Fruit fly (Drosophila melanogaster): ENCODE data around the gene CG13038.

The CG13038 gene

DNA sequence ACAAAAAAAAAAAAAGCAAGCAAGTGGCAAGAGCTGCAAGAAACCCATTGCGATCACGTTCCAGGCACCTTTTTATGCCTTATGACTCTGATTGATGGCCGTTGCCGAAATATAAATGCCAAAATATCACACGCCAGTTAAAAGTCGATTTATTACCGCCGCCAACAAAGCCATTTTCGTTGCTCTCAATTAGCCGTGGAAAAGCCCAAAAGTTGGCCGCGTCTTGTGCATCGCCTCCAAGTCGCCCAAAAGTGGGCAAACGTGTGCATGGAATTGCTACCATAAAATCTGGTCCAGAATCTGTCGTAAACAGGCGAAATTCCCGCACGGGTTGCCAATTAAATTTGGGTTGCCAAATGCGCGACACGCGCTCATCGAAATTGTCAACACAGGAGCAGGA lies 36.0 kb downstream of the CG13038 start:
- no peak for TF ChIP-seq kay (GFP tag; ENCODE audit: borderline replicate concordance)
- TF ChIP-seq bab1 (GFP tag; optimal IDR thresholded peaks at IDR 0.05): no peak
- no peak for TF ChIP-seq Clk (GFP tag; optimal IDR thresholded peaks at IDR 0.05)
- no peak for TF ChIP-seq cnc (optimal IDR thresholded peaks at IDR 0.05)
- no peak for TF ChIP-seq CG5204 (GFP tag; optimal IDR thresholded peaks at IDR 0.05)
- no peak for TF ChIP-seq CG1620 (GFP tag; optimal IDR thresholded peaks at IDR 0.05)
- no peak for TF ChIP-seq Crg-1 (GFP tag; optimal IDR thresholded peaks at IDR 0.05)
- TF ChIP-seq CG7045 (GFP tag; optimal IDR thresholded peaks at IDR 0.05): no peak
- TF ChIP-seq Hr96 (GFP tag; optimal IDR thresholded peaks at IDR 0.05): no peak
- no peak for TF ChIP-seq toe (GFP tag; optimal IDR thresholded peaks at IDR 0.05)
- no peak for TF ChIP-seq cic (GFP tag; optimal IDR thresholded peaks at IDR 0.05)
- TF ChIP-seq pad (GFP tag; optimal IDR thresholded peaks at IDR 0.05): no peak

- no peak for TF ChIP-seq CG5204 (GFP tag; optimal IDR thresholded peaks at IDR 0.05)
- no peak for TF ChIP-seq CG12768 (GFP tag; optimal IDR thresholded peaks at IDR 0.05)
- no peak for TF ChIP-seq ovo (GFP tag; optimal IDR thresholded peaks at IDR 0.05)
- TF ChIP-seq toe (GFP tag; optimal IDR thresholded peaks at IDR 0.05): no peak
- no peak for TF ChIP-seq bab1 (GFP tag; optimal IDR thresholded peaks at IDR 0.05)
- TF ChIP-seq tj (GFP tag; optimal IDR thresholded peaks at IDR 0.05): no peak
- no peak for TF ChIP-seq CG33017 (tag; optimal IDR thresholded peaks at IDR 0.05)
- no peak for TF ChIP-seq CG14711 (tag; optimal IDR thresholded peaks at IDR 0.05)
These were observed 36.8 kb downstream of the CG13038 start, which contains the start of gene CG13045 for dm6 chr3L:16290850-16291249. TSS of gene CG13045 (minus strand) at chr3L:16290950.

dm6 chr3L:16289067-16289466 lies 38.6 kb downstream of the CG13038 start:
- no peak for TF ChIP-seq CG14711 (tag; optimal IDR thresholded peaks at IDR 0.05)
- TF ChIP-seq Hr96 (GFP tag; optimal IDR thresholded peaks at IDR 0.05): no peak
- no peak for TF ChIP-seq Crg-1 (GFP tag; optimal IDR thresholded peaks at IDR 0.05)
- no peak for TF ChIP-seq CG7101 (tag; optimal IDR thresholded peaks at IDR 0.05)
- no peak for TF ChIP-seq Mnt (GFP tag; optimal IDR thresholded peaks at IDR 0.05)
- TF ChIP-seq ovo (GFP tag; optimal IDR thresholded peaks at IDR 0.05): no peak
- TF ChIP-seq CG7045 (GFP tag; optimal IDR thresholded peaks at IDR 0.05): no peak
- TF ChIP-seq kay (GFP tag; ENCODE audit: borderline replicate concordance): no peak
- no peak for TF ChIP-seq CG33017 (tag; optimal IDR thresholded peaks at IDR 0.05)
- no peak for TF ChIP-seq CG11617 (GFP tag; optimal IDR thresholded peaks at IDR 0.05)
- no peak for TF ChIP-seq Clk (GFP tag; optimal IDR thresholded peaks at IDR 0.05)
- TF ChIP-seq cic (GFP tag; optimal IDR thresholded peaks at IDR 0.05): no peak
- TF ChIP-seq bab1 (GFP tag; optimal IDR thresholded peaks at IDR 0.05): no peak
- no peak for TF ChIP-seq pad (GFP tag; optimal IDR thresholded peaks at IDR 0.05)
- no peak for TF ChIP-seq cnc (optimal IDR thresholded peaks at IDR 0.05)
- no peak for TF ChIP-seq CG12768 (GFP tag; optimal IDR thresholded peaks at IDR 0.05)
- no peak for TF ChIP-seq CG5204 (GFP tag; optimal IDR thresholded peaks at IDR 0.05)
- TF ChIP-seq tj (GFP tag; optimal IDR thresholded peaks at IDR 0.05): no peak
- no peak for TF ChIP-seq toe (GFP tag; optimal IDR thresholded peaks at IDR 0.05)

dm6 chr3L:16288322-16288721 lies 39.4 kb downstream of the CG13038 start, which contains the start of gene CG13046:
TSS of gene CG13046 (minus strand) at chr3L:16288422.
- TF ChIP-seq ovo (GFP tag; optimal IDR thresholded peaks at IDR 0.05) (no peak), toe (GFP tag; optimal IDR thresholded peaks at IDR 0.05) (no peak), CG11617 (GFP tag; optimal IDR thresholded peaks at IDR 0.05) (no peak), cic (GFP tag; optimal IDR thresholded peaks at IDR 0.05) (no peak), pad (GFP tag; optimal IDR thresholded peaks at IDR 0.05) (no peak), CG33017 (tag; optimal IDR thresholded peaks at IDR 0.05) (no peak), CG12768 (GFP tag; optimal IDR thresholded peaks at IDR 0.05) (no peak), Crg-1 (GFP tag; optimal IDR thresholded peaks at IDR 0.05) (no peak), CG14711 (tag; optimal IDR thresholded peaks at IDR 0.05) (no peak), bab1 (GFP tag; optimal IDR thresholded peaks at IDR 0.05) (no peak), Mnt (GFP tag; optimal IDR thresholded peaks at IDR 0.05) (no peak), kay (GFP tag; ENCODE audit: borderline replicate concordance) (no peak), CG1620 (GFP tag; optimal IDR thresholded peaks at IDR 0.05) (no peak), CG7101 (tag; optimal IDR thresholded peaks at IDR 0.05) (no peak), Hr96 (GFP tag; optimal IDR thresholded peaks at IDR 0.05) (no peak), tj (GFP tag; optimal IDR thresholded peaks at IDR 0.05) (no peak), CG5204 (GFP tag; optimal IDR thresholded peaks at IDR 0.05) (no peak)

DNA sequence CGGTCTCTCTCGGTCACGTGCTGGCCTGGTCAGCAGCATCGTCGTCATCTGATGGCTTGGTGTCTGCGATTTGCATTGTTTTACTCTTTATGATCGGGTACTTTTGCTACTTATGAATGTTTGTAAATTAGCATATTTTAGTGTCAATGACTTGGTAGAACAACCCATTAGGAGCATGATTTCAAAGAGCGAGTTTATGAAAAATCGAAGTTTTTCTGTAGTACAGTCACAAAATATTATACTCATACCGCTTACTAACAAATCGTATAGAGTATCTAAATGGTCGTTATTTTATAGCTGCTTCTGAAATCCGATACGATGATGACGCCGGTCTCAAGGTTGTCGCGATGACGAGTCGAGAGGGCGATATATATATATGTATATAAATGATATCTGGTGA lies 41.4 kb downstream of the CG13038 start:
- no peak for TF ChIP-seq CG14711 (tag; optimal IDR thresholded peaks at IDR 0.05)

- TF ChIP-seq CG7101 (tag; optimal IDR thresholded peaks at IDR 0.05): no peak
- no peak for TF ChIP-seq cic (GFP tag; optimal IDR thresholded peaks at IDR 0.05)
- no peak for TF ChIP-seq CG7045 (GFP tag; optimal IDR thresholded peaks at IDR 0.05)
- TF ChIP-seq CG33017 (tag; optimal IDR thresholded peaks at IDR 0.05): no peak
- no peak for TF ChIP-seq tj (GFP tag; optimal IDR thresholded peaks at IDR 0.05)
- TF ChIP-seq CG12768 (GFP tag; optimal IDR thresholded peaks at IDR 0.05): no peak
- no peak for TF ChIP-seq Clk (GFP tag; optimal IDR thresholded peaks at IDR 0.05)
- no peak for TF ChIP-seq CG11617 (GFP tag; optimal IDR thresholded peaks at IDR 0.05)
- no peak for TF ChIP-seq Crg-1 (GFP tag; optimal IDR thresholded peaks at IDR 0.05)
- no peak for TF ChIP-seq pad (GFP tag; optimal IDR thresholded peaks at IDR 0.05)
- TF ChIP-seq bab1 (GFP tag; optimal IDR thresholded peaks at IDR 0.05): no peak
- no peak for TF ChIP-seq Hr96 (GFP tag; optimal IDR thresholded peaks at IDR 0.05)
- no peak for TF ChIP-seq Mnt (GFP tag; optimal IDR thresholded peaks at IDR 0.05)
- TF ChIP-seq kay (GFP tag; ENCODE audit: borderline replicate concordance): no peak
- no peak for TF ChIP-seq toe (GFP tag; optimal IDR thresholded peaks at IDR 0.05)
- TF ChIP-seq CG1620 (GFP tag; optimal IDR thresholded peaks at IDR 0.05): no peak
- TF ChIP-seq ovo (GFP tag; optimal IDR thresholded peaks at IDR 0.05): no peak
- TF ChIP-seq cnc (optimal IDR thresholded peaks at IDR 0.05): no peak
These were observed 42.3 kb downstream of the CG13038 start, which contains the start of gene CG13047 for dm6 chr3L:16285346-16285911. TSS of gene CG13047 (minus strand) at chr3L:16285396.

Data from whole organism, adult.